Fruit fly (Drosophila melanogaster) whole organism, embryonic: Measurements from ENCODE around the gene CG31100.

ENCODE experiments used
- CG10267 ChIP-seq: fragments of 200-800 bp; sonication (Bioruptor generic); optimal IDR thresholded peaks from 2 replicates; lab custom pipeline; 2018; ENCODE audit warnings: missing biosample characterization, mild to moderate bottlenecking, missing genetic modification characterization, moderate library complexity
- CG10366 ChIP-seq: fragments of 200-800 bp; sonication (Bioruptor generic); IDR thresholded peaks from 2 replicates; pipeline ENCODE4 v1.3.6; 2022; ENCODE audit warnings: missing biosample characterization, missing genetic modification characterization
- CG10462 ChIP-seq: fragments of 200-800 bp; sonication (Bioruptor generic); optimal IDR thresholded peaks from 2 replicates; lab custom pipeline; 2016; ENCODE audit warnings: missing biosample characterization, missing genetic modification characterization
- CG10565 ChIP-seq: fragments of 200-800 bp; sonication (Bioruptor generic); optimal IDR thresholded peaks from 3 replicates; lab custom pipeline; 2016; ENCODE audit warnings: missing biosample characterization, mild to moderate bottlenecking, missing genetic modification characterization
- CG10979 ChIP-seq: fragments of 200-800 bp; sonication (Bioruptor generic); optimal IDR thresholded peaks from 2 replicates; lab custom pipeline; 2018; ENCODE audit warnings: missing biosample characterization, mild to moderate bottlenecking, missing genetic modification characterization, moderate library complexity
- CG11093 ChIP-seq: fragments of 200-800 bp; sonication (Bioruptor generic); IDR thresholded peaks from 3 replicates; pipeline ENCODE4 v1.3.6; 2022; ENCODE audit warnings: missing biosample characterization, missing genetic modification characterization
- CG11398 ChIP-seq: fragments of 200-800 bp; sonication (Bioruptor generic); optimal IDR thresholded peaks from 2 replicates; lab custom pipeline; 2016; ENCODE audit warnings: missing biosample characterization, missing genetic modification characterization
- CG12299 ChIP-seq: fragments of 200-800 bp; sonication (Bioruptor generic); optimal IDR thresholded peaks from 2 replicates; lab custom pipeline; 2018; ENCODE audit warnings: missing biosample characterization, mild to moderate bottlenecking, missing genetic modification characterization
- CG13775 ChIP-seq: fragments of 200-800 bp; sonication (Bioruptor generic); optimal IDR thresholded peaks from 3 replicates; lab custom pipeline; 2017; ENCODE audit warnings: missing biosample characterization, mild to moderate bottlenecking, missing genetic modification characterization
- CG16863 ChIP-seq: fragments of 200-800 bp; sonication (Bioruptor generic); optimal IDR thresholded peaks from 3 replicates; lab custom pipeline; 2016; ENCODE audit warnings: missing biosample characterization, missing genetic modification characterization
- CG2116 ChIP-seq: fragments of 200-800 bp; sonication (Bioruptor generic); optimal IDR thresholded peaks from 3 replicates; lab custom pipeline; 2018; ENCODE audit warnings: missing biosample characterization, mild to moderate bottlenecking, missing genetic modification characterization
- CG2875 ChIP-seq: fragments of 200-800 bp; sonication (Bioruptor generic); optimal IDR thresholded peaks from 2 replicates; lab custom pipeline; 2017; ENCODE audit warnings: missing biosample characterization, mild to moderate bottlenecking, missing genetic modification characterization, missing genetic modification reagents
- CG30020 ChIP-seq: fragments of 200-800 bp; optimal IDR thresholded peaks from 2 replicates; lab custom pipeline; 2019; ENCODE audit warnings: missing biosample characterization, mild to moderate bottlenecking, missing genetic modification characterization, moderate library complexity
- CG4424 ChIP-seq: fragments of 200-800 bp; sonication (Bioruptor generic); optimal IDR thresholded peaks from 3 replicates; lab custom pipeline; 2016; ENCODE audit warnings: missing biosample characterization, missing genetic modification characterization
- CG6683 ChIP-seq: fragments of 200-800 bp; sonication (Bioruptor generic); optimal IDR thresholded peaks from 2 replicates; lab custom pipeline; 2017; ENCODE audit warnings: missing biosample characterization, mild to moderate bottlenecking, missing genetic modification characterization, missing genetic modification reagents
- CG6689 ChIP-seq: fragments of 200-800 bp; sonication (Bioruptor generic); IDR thresholded peaks from 2 replicates; pipeline ENCODE4 v1.3.6; 2022; ENCODE audit warnings: missing biosample characterization, missing genetic modification characterization
- Dad ChIP-seq: fragments of 200-800 bp; sonication (Bioruptor generic); optimal IDR thresholded peaks from 3 replicates; lab custom pipeline; 2016; ENCODE audit warnings: missing biosample characterization, missing genetic modification characterization
- Dek ChIP-seq: fragments of 200-800 bp; sonication (Bioruptor generic); optimal IDR thresholded peaks from 3 replicates; lab custom pipeline; 2019; ENCODE audit warnings: missing biosample characterization, mild to moderate bottlenecking, missing genetic modification characterization, moderate library complexity
- Ets97D ChIP-seq: fragments of 200-800 bp; sonication (Bioruptor generic); optimal IDR thresholded peaks from 3 replicates; lab custom pipeline; 2016; ENCODE audit warnings: missing biosample characterization, missing genetic modification characterization
- Hmr ChIP-seq: fragments of 200-800 bp; sonication (Bioruptor generic); optimal IDR thresholded peaks from 3 replicates; lab custom pipeline; 2017; ENCODE audit warnings: mild to moderate bottlenecking, missing biosample characterization, missing genetic modification reagents, missing genetic modification characterization
- Hr3 ChIP-seq: fragments of 200-800 bp; sonication (Bioruptor generic); optimal IDR thresholded peaks from 3 replicates; lab custom pipeline; 2016; ENCODE audit warnings: missing biosample characterization, missing genetic modification characterization
- Hr39 ChIP-seq: fragments of >200 bp; optimal IDR thresholded peaks from 2 replicates; lab custom pipeline; 2017
- Kr ChIP-seq: fragments of 200-800 bp; sonication (Bioruptor generic); optimal IDR thresholded peaks from 2 replicates; lab custom pipeline; 2017; ENCODE audit warnings: missing biosample characterization, mild to moderate bottlenecking, missing genetic modification characterization
- Mad ChIP-seq: fragments of 200-800 bp; sonication (Bioruptor generic); optimal IDR thresholded peaks from 2 replicates; lab custom pipeline; 2016; ENCODE audit warnings: missing biosample characterization, missing genetic modification characterization
- Med ChIP-seq: fragments of 200-800 bp; sonication (Bioruptor generic); peaks from one replicate; lab custom pipeline; 2016; ENCODE audit warnings: missing biosample characterization, missing genetic modification characterization, mild to moderate bottlenecking, inconsistent platforms, moderate library complexity
- Six4 ChIP-seq: fragments of 200-800 bp; sonication (Bioruptor generic); optimal IDR thresholded peaks from 2 replicates; lab custom pipeline; 2016; ENCODE audit warnings: missing biosample characterization, missing genetic modification characterization
- YL-1 ChIP-seq: fragments of 200-800 bp; sonication (Bioruptor generic); optimal IDR thresholded peaks from 3 replicates; lab custom pipeline; 2017; ENCODE audit warnings: missing biosample characterization, mild to moderate bottlenecking, missing genetic modification characterization
- cas ChIP-seq: fragments of 200-800 bp; sonication (Bioruptor generic); IDR thresholded peaks from 2 replicates; pipeline ENCODE4 v1.3.6; 2022; ENCODE audit warnings: missing biosample characterization, missing genetic modification characterization
- cato ChIP-seq: fragments of 200-800 bp; sonication (Bioruptor generic); optimal IDR thresholded peaks from 2 replicates; lab custom pipeline; 2016; ENCODE audit warnings: missing biosample characterization, missing genetic modification characterization, borderline replicate concordance
- caup ChIP-seq: fragments of 200-800 bp; sonication (Bioruptor generic); optimal IDR thresholded peaks from 3 replicates; lab custom pipeline; 2017; ENCODE audit warnings: missing biosample characterization, mild to moderate bottlenecking, missing genetic modification characterization, moderate library complexity; ENCODE audit not compliant: severe bottlenecking
- ci ChIP-seq: fragments of 200-800 bp; sonication (Bioruptor generic); IDR thresholded peaks from 3 replicates; pipeline ENCODE4 v1.3.6; 2022; ENCODE audit warnings: missing biosample characterization, missing genetic modification characterization
- corto ChIP-seq: fragments of 200-800 bp; sonication (Bioruptor generic); optimal IDR thresholded peaks from 2 replicates; lab custom pipeline; 2016; ENCODE audit warnings: missing biosample characterization, mild to moderate bottlenecking, missing genetic modification characterization, moderate library complexity
- dan ChIP-seq: fragments of 200-800 bp; sonication (Bioruptor generic); IDR thresholded peaks from 2 replicates; pipeline ENCODE4 v1.3.6; 2022; ENCODE audit warnings: missing biosample characterization, missing genetic modification characterization
- dm ChIP-seq: fragments of 200-800 bp; sonication (Bioruptor generic); optimal IDR thresholded peaks from 3 replicates; lab custom pipeline; 2016; ENCODE audit warnings: missing biosample characterization, missing genetic modification characterization
- dpn ChIP-seq, 2 experiments: fragments of 200-800 bp; sonication (Bioruptor generic); optimal IDR thresholded peaks; 3 replicates each; lab custom pipeline; 2016; ENCODE audit warnings: missing biosample characterization in 2 of 2, missing genetic modification characterization in 2 of 2
- dysf ChIP-seq: fragments of 200-800 bp; sonication (Bioruptor generic); IDR thresholded peaks from 3 replicates; pipeline ENCODE4 v1.3.6; 2022; ENCODE audit warnings: missing biosample characterization, missing genetic modification characterization
- gsb ChIP-seq: fragments of 200-800 bp; sonication (Bioruptor generic); IDR thresholded peaks from 2 replicates; pipeline ENCODE4 v1.3.6; 2022; ENCODE audit warnings: missing biosample characterization, missing genetic modification characterization
- ham ChIP-seq: fragments of 200-800 bp; sonication (Bioruptor generic); IDR thresholded peaks from 2 replicates; pipeline ENCODE4 v1.3.6; 2022; ENCODE audit warnings: missing biosample characterization, missing genetic modification characterization
- hb ChIP-seq: fragments of 200-800 bp; sonication (Bioruptor generic); IDR thresholded peaks from 3 replicates; pipeline ENCODE4 v1.3.6; 2022; ENCODE audit warnings: missing biosample characterization, missing genetic modification characterization; ENCODE audit not compliant: partially characterized antibody
- her ChIP-seq: fragments of 200-800 bp; sonication (Bioruptor generic); optimal IDR thresholded peaks from 2 replicates; lab custom pipeline; 2016; ENCODE audit warnings: missing biosample characterization, missing genetic modification characterization
- hkb ChIP-seq, 2 experiments: fragments of 200-800 bp in 1 of 2; fragments of >200 bp in 1 of 2; sonication (Bioruptor generic) in 1 of 2; IDR thresholded peaks in 1 of 2; optimal IDR thresholded peaks in 1 of 2; 2 replicates each; pipeline versions ENCODE4 v1.3.6 to Lab custom; 2017 to 2022; ENCODE audit warnings: missing biosample characterization in 1 of 2, missing genetic modification characterization in 1 of 2
- insv ChIP-seq, 2 experiments: fragments of 200-800 bp; sonication (Bioruptor generic); optimal IDR thresholded peaks; 3 replicates each; lab custom pipeline; 2016 to 2018; ENCODE audit warnings: missing biosample characterization in 2 of 2, missing genetic modification characterization in 2 of 2
- lilli ChIP-seq: fragments of 200-800 bp; sonication (Bioruptor generic); optimal IDR thresholded peaks from 3 replicates; lab custom pipeline; 2016; ENCODE audit warnings: missing biosample characterization, missing genetic modification characterization
- mam ChIP-seq: fragments of 200-800 bp; sonication (Bioruptor generic); optimal IDR thresholded peaks from 3 replicates; lab custom pipeline; 2016; ENCODE audit warnings: missing biosample characterization, missing genetic modification characterization
- onecut ChIP-seq: fragments of 200-800 bp; sonication (Bioruptor generic); IDR thresholded peaks from 2 replicates; pipeline ENCODE4 v1.3.6; 2022; ENCODE audit warnings: missing biosample characterization, missing genetic modification characterization
- pzg ChIP-seq: fragments of 200-800 bp; sonication (Bioruptor generic); optimal IDR thresholded peaks from 3 replicates; lab custom pipeline; 2018; ENCODE audit warnings: missing biosample characterization, mild to moderate bottlenecking, missing genetic modification characterization, moderate library complexity
- repo ChIP-seq: fragments of 200-800 bp; sonication (Bioruptor generic); optimal IDR thresholded peaks from 2 replicates; lab custom pipeline; 2016; ENCODE audit warnings: missing biosample characterization, missing genetic modification characterization
- rib ChIP-seq: fragments of 200-800 bp; sonication (Bioruptor generic); IDR thresholded peaks from 2 replicates; pipeline ENCODE4 v1.3.6; 2022; ENCODE audit warnings: missing biosample characterization, missing genetic modification characterization
- sens-2 ChIP-seq: fragments of 200-800 bp; sonication (Bioruptor generic); IDR thresholded peaks from 2 replicates; pipeline ENCODE4 v1.3.6; 2022; ENCODE audit warnings: missing biosample characterization, missing genetic modification characterization
- vnd ChIP-seq: fragments of 200-800 bp; sonication (Bioruptor generic); IDR thresholded peaks from 3 replicates; pipeline ENCODE4 v1.3.6; 2022; ENCODE audit warnings: missing biosample characterization, missing genetic modification characterization; ENCODE audit not compliant: partially characterized antibody
- wor ChIP-seq: fragments of 200-800 bp; sonication (Bioruptor generic); IDR thresholded peaks from 2 replicates; pipeline ENCODE4 v1.3.6; 2022; ENCODE audit warnings: missing biosample characterization, missing genetic modification characterization

CG31100 gene

dm6 chr3R:8960329-8960728, 43.1 kb downstream of the CG31100 start (continued):
- TF ChIP-seq CG13775: peak; percentile 27
- no peak for TF ChIP-seq ham (GFP tag; lab: Robert Waterston, UW)
- no peak for TF ChIP-seq pzg (GFP tag; lab: Kevin White, UChicago)
- peak; percentile 2 for TF ChIP-seq CG12299 (tag; lab: Kevin White, UChicago)
- TF ChIP-seq Hr39 (lab: Kevin White, UChicago): no peak
- TF ChIP-seq CG11093 (GFP tag; lab: Robert Waterston, UW): no peak
- no peak for TF ChIP-seq insv (GFP tag; optimal IDR thresholded peaks at IDR 0.05; lab: Kevin White, UChicago)
- TF ChIP-seq Med (GFP tag; lab: Kevin White, UChicago): no peak
- no peak for TF ChIP-seq CG10462 (GFP tag; lab: Kevin White, UChicago)
- no peak for TF ChIP-seq corto (GFP tag; lab: Kevin White, UChicago)
- TF ChIP-seq dm (GFP tag; lab: Kevin White, UChicago): no peak
- peak; percentile 39; the same call in 1 of the 2 replicates for TF ChIP-seq wor (GFP tag; lab: Robert Waterston, UW)
- TF ChIP-seq caup (GFP tag; lab: Kevin White, UChicago): no peak
- no peak for TF ChIP-seq CG10565
- no peak for TF ChIP-seq cas
- TF ChIP-seq CG6689: peak; percentile 33
- no peak for TF ChIP-seq CG16863 (GFP tag; lab: Kevin White, UChicago)
- peak; percentile 33; the same call in 1 of the 2 replicates for TF ChIP-seq gsb (GFP tag; lab: Robert Waterston, UW)
- peak; percentile 17; the same call in 1 of the 2 replicates for TF ChIP-seq onecut (GFP tag; lab: Robert Waterston, UW)
- no peak for TF ChIP-seq rib (GFP tag; lab: Robert Waterston, UW)
- no peak for TF ChIP-seq hb (GFP tag; lab: Robert Waterston, UW)
- no peak for TF ChIP-seq Six4 (GFP tag; lab: Kevin White, UChicago)
- peak; percentile 41 for TF ChIP-seq CG10366
- TF ChIP-seq dysf (GFP tag; lab: Robert Waterston, UW): peak; percentile 72
- TF ChIP-seq CG10267 (tag; lab: Kevin White, UChicago): peak; percentile 56
- TF ChIP-seq her (GFP tag; lab: Kevin White, UChicago): no peak
- no peak for TF ChIP-seq Kr
- no peak for TF ChIP-seq CG30020
- no peak for TF ChIP-seq vnd (GFP tag; lab: Robert Waterston, UW)
- peak; percentile 56 for TF ChIP-seq Hr3 (GFP tag; lab: Kevin White, UChicago)
- TF ChIP-seq Dek (tag; lab: Kevin White, UChicago): peak; percentile 26
- no peak for TF ChIP-seq mam (GFP tag; lab: Kevin White, UChicago)
- no peak for TF ChIP-seq Mad (GFP tag; lab: Kevin White, UChicago)
- TF ChIP-seq CG2875 (GFP tag; lab: Kevin White, UChicago): peak; percentile 46
- peak in 1 of 2 experiments; percentile 31 for TF ChIP-seq dpn (GFP tag; optimal IDR thresholded peaks at IDR 0.05; lab: Kevin White, UChicago)
- no peak for TF ChIP-seq YL-1
- TF ChIP-seq lilli (GFP tag; lab: Kevin White, UChicago): no peak
- TF ChIP-seq sens-2 (GFP tag; lab: Robert Waterston, UW): no peak
- no peak for TF ChIP-seq CG6683 (GFP tag; lab: Kevin White, UChicago)
- no peak for TF ChIP-seq hkb (optimal IDR thresholded peaks at IDR 0.05; lab: Kevin White, UChicago)
- peak; percentile 58 for TF ChIP-seq hkb (GFP tag; IDR thresholded peaks at IDR 0.05; lab: Robert Waterston, UW)
- TF ChIP-seq CG10979 (tag; lab: Kevin White, UChicago): peak; percentile 63
- TF ChIP-seq CG4424: peak; percentile 67
- 0 out of 3 replicates have a peak, but pooled peaks have one; percentile 59 for TF ChIP-seq ci (GFP tag; lab: Robert Waterston, UW)
- no peak for TF ChIP-seq dan (GFP tag; lab: Robert Waterston, UW)
- no peak for TF ChIP-seq repo (GFP tag; lab: Kevin White, UChicago)
- TF ChIP-seq CG2116 (GFP tag; lab: Kevin White, UChicago): no peak
- TF ChIP-seq Ets97D (GFP tag; lab: Kevin White, UChicago): no peak
- TF ChIP-seq Dad (GFP tag; lab: Kevin White, UChicago): no peak
- TF ChIP-seq CG11398 (GFP tag; lab: Kevin White, UChicago): no peak
- peak; percentile 3 for TF ChIP-seq Hmr (GFP tag; lab: Kevin White, UChicago)
- TF ChIP-seq cato (GFP tag; lab: Kevin White, UChicago): peak; percentile 16
